Fruit fly (Drosophila melanogaster): ENCODE measurements around the gene shep.
A peak's percentile ranks its signal among the peaks of the same experiment; 100 is the strongest.

shep gene

DNA sequence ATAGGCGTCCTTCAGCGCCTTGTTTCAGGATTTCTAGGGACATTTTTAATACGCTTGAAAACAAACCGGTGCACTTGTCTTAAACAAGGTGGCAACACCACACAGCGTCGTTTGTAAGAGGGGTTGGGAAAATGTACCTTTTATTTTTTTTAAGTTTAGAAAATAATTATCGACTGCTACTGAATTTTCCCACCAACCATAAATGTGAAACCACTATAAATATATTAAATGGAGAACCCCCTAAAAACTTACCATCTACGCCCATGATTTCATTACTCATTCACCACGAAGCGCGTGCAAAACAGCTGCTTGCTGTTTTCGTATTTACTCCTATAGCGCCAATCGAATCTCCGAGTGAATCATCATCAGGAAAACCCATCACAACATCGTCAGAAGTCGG is 138.4 kb downstream of the shep start, which contains the start of the genes Tcs5 and CHMP2B (continued):
- TF ChIP-seq CG30403 (GFP tag; optimal IDR thresholded peaks at IDR 0.05) = peak; percentile 100
- peak; percentile 100 for TF ChIP-seq CG15269 (tag; optimal IDR thresholded peaks at IDR 0.05)
- peak; percentile 99 for TF ChIP-seq btn (GFP tag; optimal IDR thresholded peaks at IDR 0.05)
- TF ChIP-seq CG3838 (GFP tag; optimal IDR thresholded peaks at IDR 0.05) = peak; percentile 99
- peak; percentile 94 for TF ChIP-seq MESR4 (GFP tag; optimal IDR thresholded peaks at IDR 0.05)
- TF ChIP-seq CG6272 (GFP tag; IDR thresholded peaks at IDR 0.05) = peak; percentile 100
- TF ChIP-seq CG2889 (GFP tag; IDR thresholded peaks at IDR 0.05) = peak; percentile 100
- peak; percentile 90 for TF ChIP-seq z (GFP tag; IDR thresholded peaks at IDR 0.05)
- TF ChIP-seq odd (GFP tag; optimal IDR thresholded peaks at IDR 0.05) = peak; percentile 99
- TF ChIP-seq Opbp (GFP tag; IDR thresholded peaks at IDR 0.05; ENCODE audit: partially characterized antibody) = peak; percentile 45; the same call in 1 of the 3 replicates
- TF ChIP-seq CG34224 (GFP tag; IDR thresholded peaks at IDR 0.05; ENCODE audit: partially characterized antibody) = peak; percentile 34; the same call in 1 of the 3 replicates
- TF ChIP-seq CG14667 (GFP tag; IDR thresholded peaks at IDR 0.05) = peak; percentile 100
- peak; percentile 97 for TF ChIP-seq trem (tag; optimal IDR thresholded peaks at IDR 0.05)
- TF ChIP-seq emc (GFP tag; optimal IDR thresholded peaks at IDR 0.05) = peak; percentile 99
- TF ChIP-seq dmrt11E (tag; optimal IDR thresholded peaks at IDR 0.05) = peak; percentile 100
- TF ChIP-seq Optix (GFP tag; IDR thresholded peaks at IDR 0.05) = peak; percentile 100
- TF ChIP-seq CG9727 (GFP tag; optimal IDR thresholded peaks at IDR 0.05) = peak; percentile 99
- no peak for TF ChIP-seq usp (GFP tag; optimal IDR thresholded peaks at IDR 0.05)
- TF ChIP-seq CG15073 (GFP tag; optimal IDR thresholded peaks at IDR 0.05) = peak; percentile 95
- TF ChIP-seq CG4360 (GFP tag; IDR thresholded peaks at IDR 0.05) = peak; percentile 96
- TF ChIP-seq Neu2 (GFP tag; optimal IDR thresholded peaks at IDR 0.05; ENCODE audit: borderline replicate concordance) = peak; percentile 97
- peak; percentile 100 for TF ChIP-seq ind (GFP tag; optimal IDR thresholded peaks at IDR 0.05)
- peak; percentile 100 for TF ChIP-seq CG10209 (GFP tag; optimal IDR thresholded peaks at IDR 0.05)
- peak; percentile 100 for TF ChIP-seq dysf (GFP tag; IDR thresholded peaks at IDR 0.05)
- peak; percentile 99 for TF ChIP-seq shn (GFP tag; optimal IDR thresholded peaks at IDR 0.05)
- peak; percentile 100 for TF ChIP-seq Ssrp (tag; optimal IDR thresholded peaks at IDR 0.05)
- TF ChIP-seq Jarid2 (GFP tag; optimal IDR thresholded peaks at IDR 0.05) = peak; percentile 94
- peak; percentile 99 for TF ChIP-seq CG4328 (GFP tag; optimal IDR thresholded peaks at IDR 0.05)
- peak; percentile 93 for TF ChIP-seq CG31365 (tag; optimal IDR thresholded peaks at IDR 0.05)
- TF ChIP-seq ase (GFP tag; IDR thresholded peaks at IDR 0.05) = peak; percentile 100
- peak; percentile 99 for TF ChIP-seq CG12219 (GFP tag; optimal IDR thresholded peaks at IDR 0.05)
- peak; percentile 99 for TF ChIP-seq NK7.1 (GFP tag; optimal IDR thresholded peaks at IDR 0.05)
- peak; percentile 100 for TF ChIP-seq wdn (GFP tag; IDR thresholded peaks at IDR 0.05)
- no peak for TF ChIP-seq prd (optimal IDR thresholded peaks at IDR 0.05)
- peak; percentile 100 for TF ChIP-seq prd (GFP tag; IDR thresholded peaks at IDR 0.05)
- peak; percentile 100 for TF ChIP-seq Awh (GFP tag; IDR thresholded peaks at IDR 0.05)
- peak; percentile 100 for TF ChIP-seq NfI (GFP tag; optimal IDR thresholded peaks at IDR 0.05)
- peak; percentile 92 for TF ChIP-seq CG14965 (GFP tag; optimal IDR thresholded peaks at IDR 0.05; ENCODE audit: borderline replicate concordance)
- peak; percentile 100 for TF ChIP-seq croc (GFP tag; conservative IDR thresholded peaks at IDR 0.05)
- TF ChIP-seq CG9932 (GFP tag; IDR thresholded peaks at IDR 0.05) = peak; percentile 100
- peak; percentile 96 for TF ChIP-seq CG9437 (GFP tag; optimal IDR thresholded peaks at IDR 0.05)
- TF ChIP-seq CG3065 (GFP tag; optimal IDR thresholded peaks at IDR 0.05) = peak; percentile 99
- TF ChIP-seq CG13624 (GFP tag; optimal IDR thresholded peaks at IDR 0.05) = peak; percentile 100
- TF ChIP-seq sima (GFP tag; optimal IDR thresholded peaks at IDR 0.05) = peak; percentile 99
- TF ChIP-seq dmrt99B (tag; optimal IDR thresholded peaks at IDR 0.05) = peak; percentile 99
- peak; percentile 99 for TF ChIP-seq ewg (GFP tag; optimal IDR thresholded peaks at IDR 0.05)
- peak; percentile 100 for TF ChIP-seq CG12659 (GFP tag; optimal IDR thresholded peaks at IDR 0.05)
- peak; percentile 100 for TF ChIP-seq Dip3 (GFP tag; optimal IDR thresholded peaks at IDR 0.05)
- TF ChIP-seq CG43689 (GFP tag; IDR thresholded peaks at IDR 0.05) = peak; percentile 99
- peak; percentile 98 for TF ChIP-seq Vsx1 (GFP tag; optimal IDR thresholded peaks at IDR 0.05)
- TF ChIP-seq CG15514 (GFP tag; optimal IDR thresholded peaks at IDR 0.05) = peak; percentile 96

Measured in whole organism, embryonic.